Fruit fly (Drosophila melanogaster) whole organism, adult: ENCODE results near the gene CG32700.

ENCODE experiments used
- CG1620 ChIP-seq: fragments of 200-800 bp; sonication (Bioruptor generic); optimal IDR thresholded peaks from 2 replicates; lab custom pipeline; 2016; ENCODE audit warnings: missing biosample characterization, missing genetic modification characterization
- CG33017 ChIP-seq: fragments of 200-800 bp; sonication (Bioruptor generic); optimal IDR thresholded peaks from 2 replicates; lab custom pipeline; 2018; ENCODE audit warnings: missing biosample characterization, mild to moderate bottlenecking, missing genetic modification characterization, moderate library complexity
- CG5204 ChIP-seq: fragments of 200-800 bp; sonication (Bioruptor generic); optimal IDR thresholded peaks from 2 replicates; lab custom pipeline; 2016; ENCODE audit warnings: missing biosample characterization, missing genetic modification characterization
- Hr96 ChIP-seq: fragments of 200-800 bp; sonication (Bioruptor generic); optimal IDR thresholded peaks from 2 replicates; lab custom pipeline; 2016; ENCODE audit warnings: missing biosample characterization, missing genetic modification characterization
- bab1 ChIP-seq: fragments of 200-800 bp; sonication (Bioruptor generic); optimal IDR thresholded peaks from 3 replicates; lab custom pipeline; 2019; ENCODE audit warnings: missing biosample characterization, mild to moderate bottlenecking, missing genetic modification characterization, moderate library complexity
- kay ChIP-seq: fragments of 200-800 bp; sonication (Bioruptor generic); peaks from one replicate; lab custom pipeline; 2016; ENCODE audit warnings: missing biosample characterization, missing genetic modification characterization, borderline replicate concordance

DNA sequence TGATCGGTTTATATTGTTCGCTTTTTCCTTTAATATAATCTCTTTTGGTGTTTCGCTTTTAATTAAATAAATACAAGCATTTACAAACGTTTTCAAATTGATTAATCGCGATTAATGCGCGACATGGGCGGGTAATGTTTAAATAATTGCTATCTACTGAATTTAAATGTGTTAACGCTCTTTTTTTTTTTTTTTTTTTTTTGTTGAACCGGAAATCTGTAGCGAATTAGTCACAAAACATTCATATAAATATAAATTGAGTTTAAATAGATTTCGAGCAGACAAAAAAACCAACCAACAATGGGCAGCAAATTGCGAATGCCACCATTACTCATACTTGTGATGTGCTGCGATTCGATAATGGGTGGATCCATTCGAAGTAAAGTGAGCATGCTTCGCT is 39.4 kb downstream of the CG32700 start, which contains the start of gene CG34028:
- no peak for TF ChIP-seq CG1620
- TF ChIP-seq kay (GFP tag; lab: Kevin White, UChicago) = no peak
- no peak for TF ChIP-seq Hr96
- no peak for TF ChIP-seq bab1 (GFP tag; lab: Kevin White, UChicago)
- TF ChIP-seq CG5204 (GFP tag; lab: Kevin White, UChicago) = no peak
- no peak for TF ChIP-seq CG33017 (tag; lab: Kevin White, UChicago)
